Fruit fly (Drosophila melanogaster) whole organism: Measurements from ENCODE around the gene ImpE2.

Experiments
- CG8478 ChIP-seq: fragments of >200 bp; optimal IDR thresholded peaks from 2 replicates; lab custom pipeline; 2018; ENCODE audit warnings: inconsistent platforms
- Dll ChIP-seq: fragments of >200 bp; optimal IDR thresholded peaks from 2 replicates; lab custom pipeline; 2017
- EcR ChIP-seq, 2 experiments: fragments of >200 bp; optimal IDR thresholded peaks; 2 replicates each; lab custom pipeline; 2017; ENCODE audit warnings: missing biosample characterization in 2 of 2, missing genetic modification characterization in 2 of 2, missing genetic modification reagents in 2 of 2
- pan ChIP-seq: fragments of >200 bp; optimal IDR thresholded peaks from 2 replicates; lab custom pipeline; 2017
- psq ChIP-seq: fragments of >200 bp; optimal IDR thresholded peaks from 2 replicates; lab custom pipeline; 2017
- usp ChIP-seq: fragments of >200 bp; optimal IDR thresholded peaks from 2 replicates; lab custom pipeline; 2017; ENCODE audit warnings: missing biosample characterization, missing genetic modification characterization, mixed read lengths

ImpE2 gene

dm6 chr3L:3518512-3519492 is 6.3 kb upstream of the ImpE2 start:
- TF ChIP-seq pan: no peak
- TF ChIP-seq EcR (GFP tag; optimal IDR thresholded peaks at IDR 0.05; lab: Kevin White, UChicago): no peak
- no peak for TF ChIP-seq usp (GFP tag; lab: Kevin White, UChicago)
- no peak for TF ChIP-seq CG8478
- TF ChIP-seq Dll (lab: Kevin White, UChicago): no peak
- no peak for TF ChIP-seq psq (lab: Kevin White, UChicago)

- no peak for TF ChIP-seq psq (lab: Kevin White, UChicago)
- TF ChIP-seq CG8478: no peak
- no peak for TF ChIP-seq EcR (GFP tag; optimal IDR thresholded peaks at IDR 0.05; lab: Kevin White, UChicago)
- no peak for TF ChIP-seq usp (GFP tag; lab: Kevin White, UChicago)
- no peak for TF ChIP-seq pan
- no peak for TF ChIP-seq Dll (lab: Kevin White, UChicago)
Observed at dm6 chr3L:3517894-3518293, 5.4 kb upstream of the ImpE2 start.

- TF ChIP-seq usp (GFP tag; lab: Kevin White, UChicago): no peak
- no peak for TF ChIP-seq psq (lab: Kevin White, UChicago)
- TF ChIP-seq EcR (GFP tag; optimal IDR thresholded peaks at IDR 0.05; lab: Kevin White, UChicago): no peak
Observed at dm6 chr3L:3516485-3516884, 4.0 kb upstream of the ImpE2 start.

- no peak for TF ChIP-seq EcR (GFP tag; optimal IDR thresholded peaks at IDR 0.05; lab: Kevin White, UChicago)
- TF ChIP-seq pan: no peak
- no peak for TF ChIP-seq usp (GFP tag; lab: Kevin White, UChicago)
- TF ChIP-seq Dll (lab: Kevin White, UChicago): no peak
- no peak for TF ChIP-seq psq (lab: Kevin White, UChicago)
- TF ChIP-seq CG8478: no peak
Observed at dm6 chr3L:3515280-3516020, 3.0 kb upstream of the ImpE2 start, which contains the start of gene Eip63E. TSS of gene Eip63E (plus strand) at chr3L:3515751.

- TF ChIP-seq psq (lab: Kevin White, UChicago) (no peak), usp (GFP tag; lab: Kevin White, UChicago) (no peak), pan (no peak), EcR (GFP tag; optimal IDR thresholded peaks at IDR 0.05; lab: Kevin White, UChicago) (no peak), Dll (lab: Kevin White, UChicago) (no peak), CG8478 (no peak)
Observed at dm6 chr3L:3514020-3514419, 1.5 kb upstream of the ImpE2 start.

dm6 chr3L:3512998-3513397 is 517 bp upstream of the ImpE2 start:
- TF ChIP-seq CG8478 (no peak), EcR (GFP tag; optimal IDR thresholded peaks at IDR 0.05; lab: Kevin White, UChicago) (no peak), pan (no peak), Dll (lab: Kevin White, UChicago) (no peak), psq (lab: Kevin White, UChicago) (no peak), usp (GFP tag; lab: Kevin White, UChicago) (no peak)

- TF ChIP-seq usp (GFP tag; lab: Kevin White, UChicago) (no peak), psq (lab: Kevin White, UChicago) (no peak), EcR (GFP tag; optimal IDR thresholded peaks at IDR 0.05; lab: Kevin White, UChicago) (no peak), pan (no peak), CG8478 (no peak), Dll (lab: Kevin White, UChicago) (no peak)
Observed at dm6 chr3L:3503248-3503647, 9.2 kb downstream of the ImpE2 start.

- TF ChIP-seq EcR (GFP tag; optimal IDR thresholded peaks at IDR 0.05; lab: Kevin White, UChicago) (no peak), Dll (lab: Kevin White, UChicago) (no peak), CG8478 (no peak), usp (GFP tag; lab: Kevin White, UChicago) (no peak), psq (lab: Kevin White, UChicago) (no peak), pan (no peak)
Observed at dm6 chr3L:3496593-3496992, 15.9 kb downstream of the ImpE2 start.

dm6 chr3L:3492116-3492747 is 20.2 kb downstream of the ImpE2 start:
- TF ChIP-seq CG8478: no peak
- TF ChIP-seq psq (lab: Kevin White, UChicago): no peak
- TF ChIP-seq Dll (lab: Kevin White, UChicago): no peak

dm6 chr3L:3485088-3485710 is 27.3 kb downstream of the ImpE2 start:
- no peak for TF ChIP-seq psq (lab: Kevin White, UChicago)
- TF ChIP-seq pan: peak; percentile 47

- TF ChIP-seq usp (GFP tag; lab: Kevin White, UChicago) (no peak), psq (lab: Kevin White, UChicago) (no peak), Dll (lab: Kevin White, UChicago) (no peak), CG8478 (no peak), EcR (GFP tag; optimal IDR thresholded peaks at IDR 0.05; lab: Kevin White, UChicago) (no peak), pan (no peak)
Observed at dm6 chr3L:3484553-3484952, 27.9 kb downstream of the ImpE2 start, which contains the start of gene CG43074. TSS of gene CG43074 (minus strand) at chr3L:3484653.
